Fruit fly (Drosophila melanogaster): ENCODE data around the gene CG34279.

CG34279 gene

DNA sequence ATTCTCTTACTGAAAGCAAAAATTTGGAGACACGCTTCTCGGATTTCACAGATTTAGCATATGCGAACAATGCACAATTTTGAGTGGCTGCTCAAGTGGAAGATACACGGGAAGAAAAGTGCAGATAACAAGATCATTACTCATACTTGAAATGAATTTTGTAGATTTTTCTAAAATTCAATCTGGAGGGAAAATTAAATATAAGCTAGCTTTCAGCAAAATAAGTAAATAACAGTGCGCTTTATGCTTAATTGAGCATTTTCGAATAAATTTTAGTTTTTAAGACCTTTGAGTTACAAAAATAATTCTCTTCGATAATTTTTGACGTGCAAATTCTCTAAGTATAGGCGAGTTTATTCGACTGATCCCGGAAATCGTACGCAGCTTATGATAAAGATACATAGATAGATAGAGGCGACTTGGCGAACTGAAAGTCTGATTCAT lies 2.4 kb downstream of the CG34279 start (continued):
- TF ChIP-seq NC2β (GFP tag; optimal IDR thresholded peaks at IDR 0.05) (no peak), luna (GFP tag; optimal IDR thresholded peaks at IDR 0.05) (no peak), CG5180 (GFP tag; optimal IDR thresholded peaks at IDR 0.05) (peak; percentile 22), ranshi (GFP tag; IDR thresholded peaks at IDR 0.05) (0 out of 2 replicates have a peak, but pooled peaks have one; percentile 16), CG2129 (GFP tag; IDR thresholded peaks at IDR 0.05; ENCODE audit: partially characterized antibody) (no peak), dmrt99B (tag; optimal IDR thresholded peaks at IDR 0.05) (peak; percentile 78), CG17186 (GFP tag; optimal IDR thresholded peaks at IDR 0.05) (no peak), lab (GFP tag; optimal IDR thresholded peaks at IDR 0.05) (peak; percentile 60), D19B (GFP tag; optimal IDR thresholded peaks at IDR 0.05) (peak; percentile 22), Med (GFP tag) (peak; percentile 85), nmo (GFP tag; optimal IDR thresholded peaks at IDR 0.05) (peak; percentile 73), ac (GFP tag; optimal IDR thresholded peaks at IDR 0.05) (no peak), CG1792 (GFP tag; optimal IDR thresholded peaks at IDR 0.05) (peak; percentile 27), Sox102F (GFP tag; optimal IDR thresholded peaks at IDR 0.05) (peak; percentile 3), bigmax (GFP tag; optimal IDR thresholded peaks at IDR 0.05) (no peak), CG8359 (GFP tag; optimal IDR thresholded peaks at IDR 0.05; ENCODE audit: borderline replicate concordance) (peak; percentile 50), Sox100B (GFP tag; optimal IDR thresholded peaks at IDR 0.05) (peak; percentile 57), Pdp1 (GFP tag; optimal IDR thresholded peaks at IDR 0.05) (peak in 1 of 2 experiments; percentile 24), CG11398 (GFP tag; optimal IDR thresholded peaks at IDR 0.05) (no peak), CG15514 (GFP tag; optimal IDR thresholded peaks at IDR 0.05) (peak; percentile 35), CG9876 (GFP tag; optimal IDR thresholded peaks at IDR 0.05) (no peak), ro (GFP tag; IDR thresholded peaks at IDR 0.05) (no peak), en (GFP tag; optimal IDR thresholded peaks at IDR 0.05) (peak; percentile 26), bcd (GFP tag; optimal IDR thresholded peaks at IDR 0.05) (peak; percentile 45), ara (GFP tag; IDR thresholded peaks at IDR 0.05) (peak; percentile 50; the same call in 1 of the 2 replicates), stc (GFP tag; IDR thresholded peaks at IDR 0.05) (no peak), Dad (GFP tag; optimal IDR thresholded peaks at IDR 0.05) (peak; percentile 1), CG16863 (GFP tag; optimal IDR thresholded peaks at IDR 0.05) (no peak), CG11695 (GFP tag; IDR thresholded peaks at IDR 0.05) (no peak), Max (GFP tag; optimal IDR thresholded peaks at IDR 0.05) (peak; percentile 17), CG13287 (GFP tag; IDR thresholded peaks at IDR 0.05; ENCODE audit: partially characterized antibody) (no peak), dmrt11E (tag; optimal IDR thresholded peaks at IDR 0.05) (peak; percentile 5), CG1647 (GFP tag; optimal IDR thresholded peaks at IDR 0.05) (no peak), jigr1 (GFP tag; IDR thresholded peaks at IDR 0.05) (no peak), Lpt (GFP tag; optimal IDR thresholded peaks at IDR 0.05) (no peak), CG12659 (GFP tag; optimal IDR thresholded peaks at IDR 0.05) (no peak), Mes4 (GFP tag; optimal IDR thresholded peaks at IDR 0.05) (no peak), kah (GFP tag; optimal IDR thresholded peaks at IDR 0.05) (peak; percentile 13), CG6175 (GFP tag; IDR thresholded peaks at IDR 0.05) (no peak), CG14441 (GFP tag; IDR thresholded peaks at IDR 0.05) (peak; percentile 38; the same call in 1 of the 2 replicates), CG10979 (tag; optimal IDR thresholded peaks at IDR 0.05) (peak; percentile 74), Blimp-1 (GFP tag; optimal IDR thresholded peaks at IDR 0.05) (peak; percentile 69), B-H2 (GFP tag; optimal IDR thresholded peaks at IDR 0.05) (no peak), Ets65A (GFP tag) (peak; percentile 92), CG7271 (tag; optimal IDR thresholded peaks at IDR 0.05) (no peak), gem (tag; optimal IDR thresholded peaks at IDR 0.05) (peak; percentile 76), CG4730 (GFP tag; IDR thresholded peaks at IDR 0.05) (no peak), Myb (GFP tag; optimal IDR thresholded peaks at IDR 0.05) (no peak), CG9727 (GFP tag; optimal IDR thresholded peaks at IDR 0.05) (peak; percentile 57), gcm (GFP tag; optimal IDR thresholded peaks at IDR 0.05) (peak; percentile 8)

Data from whole organism, embryonic.